Worm (Caenorhabditis elegans) whole organism, early embryonic: Measurements from ENCODE around the gene F09E5.14.

Experiments used
- ama-1 ChIP-seq: fragments of 150-350 bp; optimal IDR thresholded peaks from 2 replicates; lab custom pipeline; 2014
- tbx-11 ChIP-seq: fragments of 200-800 bp; sonication (Bioruptor generic); IDR thresholded peaks from 2 replicates; pipeline ENCODE4 v1.3.6; 2022; ENCODE audit warnings: missing genetic modification characterization, missing compliant biosample characterization

DNA sequence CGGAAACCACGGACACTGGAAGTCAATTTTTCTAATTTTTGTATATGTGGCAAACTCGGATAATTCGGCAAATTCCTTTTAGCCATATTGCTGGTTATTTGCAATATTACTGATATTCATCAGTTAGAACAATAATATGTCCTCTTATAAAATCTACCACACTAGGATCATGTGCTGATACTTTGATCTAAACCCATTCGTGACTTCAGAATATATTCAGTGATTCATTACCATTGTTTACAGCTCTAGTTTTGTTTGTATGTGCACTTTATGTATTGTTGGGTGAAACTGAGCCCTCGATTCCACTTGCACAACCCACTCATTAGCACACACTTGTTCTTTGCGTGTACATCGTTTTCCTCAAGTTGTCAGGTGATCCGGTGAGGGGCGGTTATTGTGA lies 38.5 kb downstream of the F09E5.14 start:
- TF ChIP-seq ama-1 (no peak), tbx-11 (GFP tag; lab: Robert Waterston, UW) (no peak)
